Fruit fly (Drosophila melanogaster) whole organism, embryonic: Measurements from ENCODE around the gene CG32700.
A peak's percentile ranks its signal among the peaks of the same experiment; 100 is the strongest.

ENCODE experiments used
- Blimp-1 ChIP-seq: fragments of 200-800 bp; sonication (Bioruptor generic); optimal IDR thresholded peaks from 3 replicates; lab custom pipeline; 2018; ENCODE audit warnings: missing biosample characterization, missing genetic modification characterization, mild to moderate bottlenecking, moderate library complexity, missing genetic modification reagents
- CG10431 ChIP-seq: fragments of 200-800 bp; sonication (Bioruptor generic); optimal IDR thresholded peaks from 3 replicates; lab custom pipeline; 2018; ENCODE audit warnings: missing biosample characterization, mild to moderate bottlenecking, missing genetic modification characterization
- CG12219 ChIP-seq: fragments of 200-800 bp; sonication (Bioruptor generic); optimal IDR thresholded peaks from 3 replicates; lab custom pipeline; 2018; ENCODE audit warnings: missing biosample characterization, mild to moderate bottlenecking, missing genetic modification characterization
- CG12299 ChIP-seq: fragments of 200-800 bp; sonication (Bioruptor generic); optimal IDR thresholded peaks from 2 replicates; lab custom pipeline; 2018; ENCODE audit warnings: missing biosample characterization, mild to moderate bottlenecking, missing genetic modification characterization
- CG1233 ChIP-seq: fragments of 200-800 bp; sonication (Bioruptor generic); optimal IDR thresholded peaks from 4 replicates; lab custom pipeline; 2018; ENCODE audit warnings: missing biosample characterization, mild to moderate bottlenecking, missing genetic modification characterization
- CG12942 ChIP-seq: fragments of 200-800 bp; sonication (Bioruptor generic); optimal IDR thresholded peaks from 3 replicates; lab custom pipeline; 2016; ENCODE audit warnings: missing biosample characterization, missing genetic modification characterization
- CG13894 ChIP-seq: fragments of 200-800 bp; sonication (Bioruptor generic); optimal IDR thresholded peaks from 3 replicates; lab custom pipeline; 2018; ENCODE audit warnings: missing biosample characterization, mild to moderate bottlenecking, missing genetic modification characterization, moderate library complexity
- CG1529 ChIP-seq: fragments of 200-800 bp; sonication (Bioruptor generic); optimal IDR thresholded peaks from 3 replicates; lab custom pipeline; 2018; ENCODE audit warnings: missing biosample characterization, missing genetic modification characterization
- CG17328 ChIP-seq: fragments of 200-800 bp; sonication (Bioruptor generic); IDR thresholded peaks from 2 replicates; pipeline ENCODE4 v1.3.6; 2022; ENCODE audit warnings: missing biosample characterization, missing genetic modification characterization
- CG17912 ChIP-seq: fragments of 200-800 bp; sonication (Bioruptor generic); optimal IDR thresholded peaks from 2 replicates; lab custom pipeline; 2018; ENCODE audit warnings: missing biosample characterization, mild to moderate bottlenecking, missing genetic modification characterization
- CG2202 ChIP-seq: fragments of 200-800 bp; sonication (Bioruptor generic); optimal IDR thresholded peaks from 2 replicates; lab custom pipeline; 2018; ENCODE audit warnings: missing biosample characterization, mild to moderate bottlenecking, missing genetic modification characterization
- CG31365 ChIP-seq: fragments of 200-800 bp; sonication (Bioruptor generic); optimal IDR thresholded peaks from 2 replicates; lab custom pipeline; 2018; ENCODE audit warnings: missing biosample characterization, mild to moderate bottlenecking, missing genetic modification characterization
- CG31441 ChIP-seq: fragments of 200-800 bp; sonication (Bioruptor generic); IDR thresholded peaks from 2 replicates; pipeline ENCODE4 v1.3.6; 2022; ENCODE audit warnings: missing biosample characterization, missing genetic modification characterization
- CG32532 ChIP-seq: fragments of 200-800 bp; sonication (Bioruptor generic); IDR thresholded peaks from 2 replicates; pipeline ENCODE4 v1.3.6; 2022; ENCODE audit warnings: missing biosample characterization, missing genetic modification characterization
- CG33213 ChIP-seq: fragments of 200-800 bp; sonication (Bioruptor generic); optimal IDR thresholded peaks from 3 replicates; lab custom pipeline; 2016; ENCODE audit warnings: missing biosample characterization, missing genetic modification characterization
- CG3407 ChIP-seq: fragments of 200-800 bp; sonication (Bioruptor generic); optimal IDR thresholded peaks from 2 replicates; lab custom pipeline; 2018; ENCODE audit warnings: missing biosample characterization, mild to moderate bottlenecking, missing genetic modification characterization
- CG3726 ChIP-seq: fragments of 200-800 bp; sonication (Bioruptor generic); IDR thresholded peaks from 3 replicates; pipeline ENCODE4, ENCODE4 v1.3.6; 2022; ENCODE audit warnings: missing biosample characterization, missing genetic modification characterization
- CG4328 ChIP-seq: fragments of 200-800 bp; sonication (Bioruptor generic); optimal IDR thresholded peaks from 3 replicates; lab custom pipeline; 2017; ENCODE audit warnings: missing biosample characterization, missing genetic modification reagents, missing genetic modification characterization
- CG4360 ChIP-seq: fragments of 200-800 bp; sonication (Bioruptor generic); IDR thresholded peaks from 2 replicates; pipeline ENCODE4 v1.3.6; 2022; ENCODE audit warnings: missing biosample characterization, missing genetic modification characterization
- CG6654 ChIP-seq: fragments of 200-800 bp; sonication (Bioruptor generic); optimal IDR thresholded peaks from 2 replicates; lab custom pipeline; 2017; ENCODE audit warnings: missing biosample characterization, mild to moderate bottlenecking, missing genetic modification characterization
- CG6765 ChIP-seq: fragments of 200-800 bp; sonication (Bioruptor generic); optimal IDR thresholded peaks from 3 replicates; lab custom pipeline; 2017; ENCODE audit warnings: missing biosample characterization, mild to moderate bottlenecking, missing genetic modification characterization
- CG6791 ChIP-seq: fragments of 200-800 bp; sonication (Bioruptor generic); IDR thresholded peaks from 3 replicates; pipeline ENCODE4 v1.3.6; 2022; ENCODE audit warnings: missing biosample characterization, missing genetic modification characterization; ENCODE audit not compliant: partially characterized antibody
- CG7271 ChIP-seq: fragments of 200-800 bp; sonication (Bioruptor generic); optimal IDR thresholded peaks from 2 replicates; lab custom pipeline; 2018; ENCODE audit warnings: missing biosample characterization, mild to moderate bottlenecking, missing genetic modification characterization, moderate library complexity
- CG7786 ChIP-seq: fragments of 200-800 bp; sonication (Bioruptor generic); optimal IDR thresholded peaks from 2 replicates; lab custom pipeline; 2016; ENCODE audit warnings: missing biosample characterization, missing genetic modification characterization
- CG8388 ChIP-seq: fragments of 200-800 bp; sonication (Bioruptor generic); optimal IDR thresholded peaks from 2 replicates; lab custom pipeline; 2019; ENCODE audit warnings: missing biosample characterization, mild to moderate bottlenecking, missing genetic modification characterization, moderate library complexity
- CG9609 ChIP-seq: fragments of 200-800 bp; sonication (Bioruptor generic); optimal IDR thresholded peaks from 3 replicates; lab custom pipeline; 2016; ENCODE audit warnings: missing biosample characterization, missing genetic modification characterization
- Dip2 ChIP-seq: fragments of 200-800 bp; sonication (Bioruptor generic); IDR thresholded peaks from 2 replicates; pipeline ENCODE4 v1.3.6; 2022; ENCODE audit warnings: missing biosample characterization, missing genetic modification characterization
- Dll ChIP-seq: fragments of 200-800 bp; sonication (Bioruptor generic); IDR thresholded peaks from 4 replicates; pipeline ENCODE4 v1.3.6; 2022; ENCODE audit warnings: missing biosample characterization, missing genetic modification characterization; ENCODE audit not compliant: partially characterized antibody
- GATAe ChIP-seq: fragments of 200-800 bp; sonication (Bioruptor generic); conservative IDR thresholded peaks from 2 replicates; pipeline ENCODE4 v1.3.6; 2022; ENCODE audit warnings: missing biosample characterization, missing genetic modification characterization
- Hr51 ChIP-seq, 2 experiments: fragments of 200-800 bp; sonication (Bioruptor generic); optimal IDR thresholded peaks; 2 replicates in 1 of 2; 3 replicates in 1 of 2; lab custom pipeline; 2016 to 2018; ENCODE audit warnings: missing biosample characterization in 2 of 2, missing genetic modification characterization in 2 of 2, mild to moderate bottlenecking in 1 of 2, moderate library complexity in 1 of 2
- NFAT ChIP-seq: fragments of 200-800 bp; sonication (Bioruptor generic); IDR thresholded peaks from 2 replicates; pipeline ENCODE4 v1.3.6; 2022; ENCODE audit warnings: missing biosample characterization, missing genetic modification characterization
- Optix ChIP-seq: fragments of 200-800 bp; sonication (Bioruptor generic); IDR thresholded peaks from 3 replicates; pipeline ENCODE4 v1.3.6; 2022; ENCODE audit warnings: missing biosample characterization, missing genetic modification characterization
- Pdp1 ChIP-seq, 2 experiments: fragments of 200-800 bp; sonication (Bioruptor generic); optimal IDR thresholded peaks; 3 replicates each; lab custom pipeline; 2016; ENCODE audit warnings: missing biosample characterization in 2 of 2, missing genetic modification characterization in 2 of 2, mild to moderate bottlenecking in 1 of 2, moderate library complexity in 1 of 2
- bsh ChIP-seq, 2 experiments: fragments of 200-800 bp; sonication (Bioruptor generic); optimal IDR thresholded peaks; 2 replicates each; lab custom pipeline; 2017 to 2018; ENCODE audit warnings: mild to moderate bottlenecking in 2 of 2, missing biosample characterization in 2 of 2, missing genetic modification characterization in 2 of 2, moderate library complexity in 1 of 2
- dati ChIP-seq: fragments of 200-800 bp; sonication (Bioruptor generic); IDR thresholded peaks from 2 replicates; pipeline ENCODE4 v1.3.6; 2022; ENCODE audit warnings: missing biosample characterization, missing genetic modification characterization
- dimm ChIP-seq: fragments of 200-800 bp; sonication (Bioruptor generic); IDR thresholded peaks from 2 replicates; pipeline ENCODE4 v1.3.6; 2022; ENCODE audit warnings: missing biosample characterization, missing genetic modification characterization
- emc ChIP-seq: fragments of 200-800 bp; sonication (Bioruptor generic); optimal IDR thresholded peaks from 2 replicates; lab custom pipeline; 2016; ENCODE audit warnings: missing biosample characterization, missing genetic modification characterization
- exex ChIP-seq: fragments of 200-800 bp; sonication (Bioruptor generic); optimal IDR thresholded peaks from 4 replicates; lab custom pipeline; 2018; ENCODE audit warnings: missing biosample characterization, mild to moderate bottlenecking, missing genetic modification characterization, moderate library complexity
- her ChIP-seq: fragments of 200-800 bp; sonication (Bioruptor generic); optimal IDR thresholded peaks from 2 replicates; lab custom pipeline; 2016; ENCODE audit warnings: missing biosample characterization, missing genetic modification characterization
- hkb ChIP-seq, 2 experiments: fragments of 200-800 bp in 1 of 2; fragments of >200 bp in 1 of 2; sonication (Bioruptor generic) in 1 of 2; IDR thresholded peaks in 1 of 2; optimal IDR thresholded peaks in 1 of 2; 2 replicates each; pipeline versions ENCODE4 v1.3.6 to Lab custom; 2017 to 2022; ENCODE audit warnings: missing biosample characterization in 1 of 2, missing genetic modification characterization in 1 of 2
- lov ChIP-seq, 2 experiments: fragments of 200-800 bp in 1 of 2; fragments of >200 bp in 1 of 2; sonication (Bioruptor generic) in 1 of 2; IDR thresholded peaks in 1 of 2; optimal IDR thresholded peaks in 1 of 2; 2 replicates in 1 of 2; 3 replicates in 1 of 2; pipeline versions ENCODE4 v1.3.6 to Lab custom; 2017 to 2022; ENCODE audit warnings: missing biosample characterization in 1 of 2, missing genetic modification characterization in 1 of 2
- mam ChIP-seq: fragments of 200-800 bp; sonication (Bioruptor generic); optimal IDR thresholded peaks from 3 replicates; lab custom pipeline; 2016; ENCODE audit warnings: missing biosample characterization, missing genetic modification characterization
- nerfin-1 ChIP-seq: fragments of 200-800 bp; sonication (Bioruptor generic); optimal IDR thresholded peaks from 3 replicates; lab custom pipeline; 2019; ENCODE audit warnings: missing biosample characterization, mild to moderate bottlenecking, missing genetic modification characterization, moderate library complexity
- pum ChIP-seq: fragments of 200-800 bp; sonication (Bioruptor generic); optimal IDR thresholded peaks from 2 replicates; lab custom pipeline; 2016; ENCODE audit warnings: missing biosample characterization, missing genetic modification characterization
- pzg ChIP-seq: fragments of 200-800 bp; sonication (Bioruptor generic); optimal IDR thresholded peaks from 3 replicates; lab custom pipeline; 2018; ENCODE audit warnings: missing biosample characterization, mild to moderate bottlenecking, missing genetic modification characterization, moderate library complexity
- ro ChIP-seq: fragments of 200-800 bp; sonication (Bioruptor generic); IDR thresholded peaks from 2 replicates; pipeline ENCODE4 v1.3.6; 2022; ENCODE audit warnings: missing biosample characterization, missing genetic modification characterization
- scrt ChIP-seq: fragments of 200-800 bp; sonication (Bioruptor generic); optimal IDR thresholded peaks from 2 replicates; lab custom pipeline; 2018; ENCODE audit warnings: missing biosample characterization, mild to moderate bottlenecking, missing genetic modification characterization, moderate library complexity
- tap ChIP-seq: fragments of 200-800 bp; optimal IDR thresholded peaks from 3 replicates; lab custom pipeline; 2019; ENCODE audit warnings: missing biosample characterization, mild to moderate bottlenecking, missing genetic modification characterization, moderate library complexity
- vnd ChIP-seq: fragments of 200-800 bp; sonication (Bioruptor generic); IDR thresholded peaks from 3 replicates; pipeline ENCODE4 v1.3.6; 2022; ENCODE audit warnings: missing biosample characterization, missing genetic modification characterization; ENCODE audit not compliant: partially characterized antibody
- vvl ChIP-seq: fragments of 200-800 bp; sonication (Bioruptor generic); IDR thresholded peaks from 2 replicates; pipeline ENCODE4 v1.3.6; 2022; ENCODE audit warnings: missing biosample characterization, missing genetic modification characterization

The CG32700 gene

dm6 chrX:9485899-9486298 is 64.7 kb downstream of the CG32700 start:
- TF ChIP-seq CG7786 (GFP tag; lab: Kevin White, UChicago), result no peak
- TF ChIP-seq CG6654 (GFP tag; lab: Kevin White, UChicago), result no peak
- TF ChIP-seq exex (tag; lab: Kevin White, UChicago), result no peak
- no peak for TF ChIP-seq vvl (GFP tag; lab: Robert Waterston, UW)
- TF ChIP-seq CG12942 (GFP tag; lab: Kevin White, UChicago), result no peak
- TF ChIP-seq tap (tag; lab: Kevin White, UChicago), result no peak
- TF ChIP-seq CG6791 (GFP tag; lab: Robert Waterston, UW), result no peak
- TF ChIP-seq CG31441 (GFP tag; lab: Robert Waterston, UW), result peak; percentile 44
- TF ChIP-seq CG4328 (GFP tag; lab: Kevin White, UChicago), result no peak
- no peak for TF ChIP-seq Pdp1 (GFP tag; optimal IDR thresholded peaks at IDR 0.05; lab: Kevin White, UChicago)
- peak in 1 of 2 experiments; percentile 26 for TF ChIP-seq bsh (GFP tag; optimal IDR thresholded peaks at IDR 0.05; lab: Kevin White, UChicago)
- no peak for TF ChIP-seq Optix (GFP tag; lab: Robert Waterston, UW)
- no peak for TF ChIP-seq lov (optimal IDR thresholded peaks at IDR 0.05; lab: Kevin White, UChicago)
- no peak for TF ChIP-seq lov (GFP tag; IDR thresholded peaks at IDR 0.05; lab: Robert Waterston, UW)
- TF ChIP-seq CG12299 (tag; lab: Kevin White, UChicago), result no peak
- TF ChIP-seq scrt (GFP tag; lab: Kevin White, UChicago), result no peak
- TF ChIP-seq CG10431 (GFP tag; lab: Kevin White, UChicago), result no peak
- no peak for TF ChIP-seq dimm (GFP tag; lab: Robert Waterston, UW)
- peak; percentile 11 for TF ChIP-seq CG8388
- TF ChIP-seq CG17328 (GFP tag; lab: Robert Waterston, UW), result no peak
- TF ChIP-seq vnd (GFP tag; lab: Robert Waterston, UW), result no peak
- no peak for TF ChIP-seq dati
- no peak for TF ChIP-seq CG32532 (GFP tag; lab: Robert Waterston, UW)
- no peak for TF ChIP-seq GATAe (GFP tag; lab: Robert Waterston, UW)
- TF ChIP-seq CG9609 (GFP tag; lab: Kevin White, UChicago), result no peak
- TF ChIP-seq nerfin-1, result no peak
- peak in 1 of 2 experiments; percentile 27 for TF ChIP-seq Hr51 (GFP tag; optimal IDR thresholded peaks at IDR 0.05; lab: Kevin White, UChicago)
- no peak for TF ChIP-seq CG3407 (GFP tag; lab: Kevin White, UChicago)
- TF ChIP-seq Dll, result no peak
- TF ChIP-seq CG7271 (tag; lab: Kevin White, UChicago), result no peak
- TF ChIP-seq CG4360 (GFP tag; lab: Robert Waterston, UW), result no peak
- no peak for TF ChIP-seq CG12219 (GFP tag; lab: Kevin White, UChicago)
- no peak for TF ChIP-seq CG13894 (tag; lab: Kevin White, UChicago)
- TF ChIP-seq Dip2, result no peak
- no peak for TF ChIP-seq pum
- no peak for TF ChIP-seq CG1529 (GFP tag; lab: Kevin White, UChicago)
- no peak for TF ChIP-seq mam (GFP tag; lab: Kevin White, UChicago)
- no peak for TF ChIP-seq NFAT
- TF ChIP-seq her (GFP tag; lab: Kevin White, UChicago), result no peak
- no peak for TF ChIP-seq CG6765 (GFP tag; lab: Kevin White, UChicago)
- no peak for TF ChIP-seq hkb (optimal IDR thresholded peaks at IDR 0.05; lab: Kevin White, UChicago)
- TF ChIP-seq hkb (GFP tag; IDR thresholded peaks at IDR 0.05; lab: Robert Waterston, UW), result no peak
- no peak for TF ChIP-seq CG17912 (GFP tag; lab: Kevin White, UChicago)
- no peak for TF ChIP-seq CG1233 (GFP tag; lab: Kevin White, UChicago)
- peak; percentile 45 for TF ChIP-seq Blimp-1 (GFP tag; lab: Kevin White, UChicago)
- no peak for TF ChIP-seq CG33213 (GFP tag; lab: Kevin White, UChicago)
- TF ChIP-seq ro, result no peak
- no peak for TF ChIP-seq CG3726 (GFP tag; lab: Robert Waterston, UW)
- TF ChIP-seq emc (GFP tag; lab: Kevin White, UChicago), result no peak
- no peak for TF ChIP-seq CG31365 (tag; lab: Kevin White, UChicago)
- TF ChIP-seq CG2202 (tag; lab: Kevin White, UChicago), result no peak
- TF ChIP-seq pzg (GFP tag; lab: Kevin White, UChicago), result no peak
